Worm (Caenorhabditis elegans) whole organism, L4 larva: Measurements from ENCODE around the gene gur-3.
A peak's percentile ranks its signal among the peaks of the same experiment; 100 is the strongest.

Experiments used
- T26A8.4 ChIP-seq: fragments of 200-800 bp; sonication (Bioruptor generic); IDR thresholded peaks from 2 replicates; pipeline ENCODE4 v1.3.6; 2022; ENCODE audit warnings: missing genetic modification characterization, missing compliant biosample characterization
- ZK546.5 ChIP-seq, 2 experiments: sonication (generic microtip); optimal IDR thresholded peaks; 2 replicates each; lab custom pipeline; 2017; ENCODE audit warnings: missing biosample characterization in 2 of 2, missing genetic modification characterization in 2 of 2
- attf-4 ChIP-seq: sonication (generic microtip); optimal IDR thresholded peaks from 3 replicates; lab custom pipeline; 2017; ENCODE audit warnings: missing biosample characterization, missing genetic modification characterization
- ceh-28 ChIP-seq: fragments of 150-350 bp; optimal IDR thresholded peaks from 2 replicates; lab custom pipeline; 2014; ENCODE audit warnings: missing biosample characterization, missing genetic modification reagents, missing genetic modification characterization
- daf-19 ChIP-seq: fragments of 200-800 bp; sonication (Bioruptor generic); conservative IDR thresholded peaks from 2 replicates; pipeline ENCODE4 v1.3.6; 2022; ENCODE audit warnings: missing genetic modification characterization, missing compliant biosample characterization
- dmd-6 ChIP-seq: fragments of 200-800 bp; sonication (Bioruptor generic); IDR thresholded peaks from 2 replicates; pipeline ENCODE4 v1.3.6; 2022; ENCODE audit warnings: missing genetic modification reagents, missing genetic modification characterization, missing compliant biosample characterization
- egl-43 ChIP-seq: fragments of 200-800 bp; sonication (Bioruptor generic); IDR thresholded peaks from 2 replicates; pipeline ENCODE4 v1.3.6; 2022; ENCODE audit warnings: missing genetic modification reagents, missing genetic modification characterization, missing compliant biosample characterization
- fkh-10 ChIP-seq: fragments of 150-350 bp; optimal IDR thresholded peaks from 2 replicates; lab custom pipeline; 2014; ENCODE audit warnings: missing biosample characterization, missing genetic modification reagents, missing genetic modification characterization
- gei-8 ChIP-seq: fragments of 200-800 bp; sonication (Bioruptor generic); optimal IDR thresholded peaks from 2 replicates; lab custom pipeline; 2018; ENCODE audit warnings: mild to moderate bottlenecking, missing genetic modification characterization, missing compliant biosample characterization
- hlh-11 ChIP-seq: fragments of 200-800 bp; sonication (Bioruptor generic); optimal IDR thresholded peaks from 2 replicates; lab custom pipeline; 2018; ENCODE audit warnings: mild to moderate bottlenecking, missing genetic modification characterization, missing compliant biosample characterization
- hmg-1.1 ChIP-seq: fragments of 200-800 bp; sonication (Bioruptor generic); IDR thresholded peaks from 2 replicates; pipeline ENCODE4 v1.3.6; 2022; ENCODE audit warnings: missing genetic modification reagents, missing genetic modification characterization, missing compliant biosample characterization
- lin-13 ChIP-seq: fragments of 150-350 bp; optimal IDR thresholded peaks from 2 replicates; lab custom pipeline; 2014; ENCODE audit warnings: missing biosample characterization, missing genetic modification reagents, missing genetic modification characterization
- lin-38 ChIP-seq: fragments of 200-800 bp; sonication (Bioruptor generic); IDR thresholded peaks from 2 replicates; pipeline ENCODE4 v1.3.6; 2022; ENCODE audit warnings: missing genetic modification reagents, missing genetic modification characterization, missing compliant biosample characterization
- madf-5 ChIP-seq, 2 experiments: fragments of 200-800 bp; sonication (Bioruptor generic); IDR thresholded peaks; 2 replicates each; pipeline ENCODE4 v1.3.6; 2022; ENCODE audit warnings: missing compliant biosample characterization in 2 of 2, missing genetic modification characterization in 2 of 2
- mdt-29 ChIP-seq: fragments of 200-800 bp; sonication (Bioruptor generic); IDR thresholded peaks from 2 replicates; pipeline ENCODE4 v1.3.6; 2022; ENCODE audit warnings: missing genetic modification reagents, missing genetic modification characterization, missing compliant biosample characterization
- mes-2 ChIP-seq: sonication (generic microtip); optimal IDR thresholded peaks from 2 replicates; lab custom pipeline; 2016; ENCODE audit warnings: missing genotype, mild to moderate bottlenecking, missing genetic modification characterization, missing compliant biosample characterization; ENCODE audit not compliant: poor library complexity, severe bottlenecking
- mxl-3 ChIP-seq: fragments of 200-800 bp; sonication (Bioruptor generic); optimal IDR thresholded peaks from 2 replicates; lab custom pipeline; 2018; ENCODE audit warnings: mild to moderate bottlenecking, missing genetic modification characterization, missing compliant biosample characterization
- nhr-10 ChIP-seq: fragments of 150-350 bp; optimal IDR thresholded peaks from 2 replicates; lab custom pipeline; 2014; ENCODE audit warnings: missing biosample characterization, missing genetic modification characterization
- nhr-25 ChIP-seq: sonication (generic microtip); optimal IDR thresholded peaks from 2 replicates; lab custom pipeline; 2017; ENCODE audit warnings: missing genetic modification characterization, mild to moderate bottlenecking, missing compliant biosample characterization, antibody characterized with exemption, moderate library complexity, borderline replicate concordance; ENCODE audit not compliant: insufficient read depth
- nhr-28 ChIP-seq: fragments of 150-350 bp; optimal IDR thresholded peaks from 2 replicates; lab custom pipeline; 2014; ENCODE audit warnings: missing biosample characterization, missing genetic modification characterization
- nhr-42 ChIP-seq: fragments of 200-800 bp; sonication (Bioruptor generic); IDR thresholded peaks from 2 replicates; pipeline ENCODE4 v1.3.6; 2022; ENCODE audit warnings: missing genetic modification characterization, missing compliant biosample characterization
- nhr-48 ChIP-seq: sonication (generic microtip); optimal IDR thresholded peaks from 2 replicates; lab custom pipeline; 2016; ENCODE audit warnings: mild to moderate bottlenecking, missing genetic modification characterization, missing compliant biosample characterization
- nhr-77 ChIP-seq: fragments of 150-350 bp; optimal IDR thresholded peaks from 2 replicates; lab custom pipeline; 2014; ENCODE audit warnings: missing biosample characterization, missing genetic modification characterization
- pha-4 ChIP-seq, 2 experiments: fragments of 150-350 bp in 1 of 2; fragments of 200-800 bp in 1 of 2; sonication (Bioruptor generic) in 1 of 2; IDR thresholded peaks in 1 of 2; optimal IDR thresholded peaks in 1 of 2; 2 replicates each; pipeline versions ENCODE4 v1.3.6 to Lab custom; 2014 to 2022; ENCODE audit warnings: missing genetic modification characterization in 2 of 2, missing genetic modification reagents in 2 of 2, missing biosample characterization in 1 of 2, missing compliant biosample characterization in 1 of 2
- sdz-12 ChIP-seq: fragments of 200-800 bp; sonication (Bioruptor generic); optimal IDR thresholded peaks from 2 replicates; lab custom pipeline; 2018; ENCODE audit warnings: mild to moderate bottlenecking, missing genetic modification characterization, missing compliant biosample characterization
- set-16 ChIP-seq: fragments of 200-800 bp; sonication (Bioruptor generic); IDR thresholded peaks from 2 replicates; pipeline ENCODE4 v1.3.6; 2022; ENCODE audit warnings: missing genetic modification reagents, missing genetic modification characterization, missing compliant biosample characterization
- snpc-4 ChIP-seq: fragments of 150-350 bp; optimal IDR thresholded peaks from 2 replicates; lab custom pipeline; 2014; ENCODE audit warnings: missing biosample characterization, missing genetic modification characterization
- spr-3 ChIP-seq: fragments of 200-800 bp; sonication (Bioruptor generic); optimal IDR thresholded peaks from 2 replicates; lab custom pipeline; 2018; ENCODE audit warnings: mild to moderate bottlenecking, missing genetic modification characterization, missing compliant biosample characterization
- tag-97 ChIP-seq: fragments of 200-800 bp; sonication (Bioruptor generic); IDR thresholded peaks from 2 replicates; pipeline ENCODE4 v1.3.6; 2022; ENCODE audit warnings: missing genetic modification characterization, missing compliant biosample characterization
- tra-1 ChIP-seq: fragments of 200-800 bp; sonication (Bioruptor generic); IDR thresholded peaks from 2 replicates; pipeline ENCODE4 v1.3.6; 2022; ENCODE audit warnings: missing genetic modification reagents, missing genetic modification characterization, missing compliant biosample characterization
- unc-62 ChIP-seq, 3 experiments: fragments of 150-350 bp in 1 of 3; sonication (generic microtip); optimal IDR thresholded peaks in 2 of 3; peaks in 1 of 3; 1 replicate in 1 of 3; 2 replicates in 2 of 3; lab custom pipeline; 2014 to 2017; ENCODE audit warnings: missing biosample characterization in 3 of 3, missing genetic modification characterization in 3 of 3, missing genetic modification reagents in 3 of 3, missing genotype in 1 of 3
- zag-1 ChIP-seq: fragments of 150-350 bp; optimal IDR thresholded peaks from 2 replicates; lab custom pipeline; 2014; ENCODE audit warnings: missing biosample characterization, missing genetic modification characterization
- zfp-2 ChIP-seq: sonication (generic microtip); optimal IDR thresholded peaks from 2 replicates; lab custom pipeline; 2016; ENCODE audit warnings: mild to moderate bottlenecking, missing genetic modification characterization, missing compliant biosample characterization
- zfp-3 ChIP-seq: fragments of 200-800 bp; sonication (Bioruptor generic); conservative IDR thresholded peaks from 2 replicates; pipeline ENCODE4 v1.3.6; 2022; ENCODE audit warnings: missing genetic modification reagents, missing genetic modification characterization, missing compliant biosample characterization
- ztf-7 ChIP-seq: fragments of 150-350 bp; optimal IDR thresholded peaks from 2 replicates; lab custom pipeline; 2014; ENCODE audit warnings: missing biosample characterization, missing genetic modification characterization

The gur-3 gene

ce11 chrX:10419743-10420142 is 13.6 kb upstream of the gur-3 start, which contains the start of gene cdk-11.2 (continued):
- TF ChIP-seq lin-13 (GFP tag; lab: Kevin White, UChicago) (peak; percentile 32), spr-3 (GFP tag; lab: Kevin White, UChicago) (no peak), nhr-48 (tag; lab: Kevin White, UChicago) (no peak), snpc-4 (tag; lab: Kevin White, UChicago) (no peak), nhr-77 (tag; lab: Kevin White, UChicago) (peak; percentile 51), dmd-6 (GFP tag; lab: Robert Waterston, UW) (peak; percentile 50), attf-4 (tag; lab: Kevin White, UChicago) (no peak), nhr-10 (no peak), nhr-25 (no peak), mxl-3 (peak; percentile 54), fkh-10 (GFP tag; lab: Kevin White, UChicago) (peak; percentile 48), daf-19 (GFP tag; lab: Robert Waterston, UW) (no peak), ztf-7 (peak; percentile 46), nhr-28 (tag; lab: Kevin White, UChicago) (peak; percentile 77), egl-43 (GFP tag; lab: Robert Waterston, UW) (no peak), sdz-12 (GFP tag; lab: Kevin White, UChicago) (no peak), madf-5 (GFP tag; IDR thresholded peaks at IDR 0.05; lab: Robert Waterston, UW) (no peak), set-16 (GFP tag; lab: Robert Waterston, UW) (no peak), nhr-42 (GFP tag; lab: Robert Waterston, UW) (0 out of 2 replicates have a peak, but pooled peaks have one; percentile 13), mes-2 (tag; lab: Kevin White, UChicago) (peak; percentile 84), ZK546.5 (tag; optimal IDR thresholded peaks at IDR 0.05; lab: Kevin White, UChicago) (no peak), gei-8 (no peak), hlh-11 (tag; lab: Kevin White, UChicago) (peak; percentile 58), tra-1 (no peak), T26A8.4 (no peak), zag-1 (no peak)
- TF ChIP-seq, all 104 proteins: peak for 20

ce11 chrX:10412425-10412824 is 6.3 kb upstream of the gur-3 start, which contains the start of gene acr-8:
Gene acr-8, plus strand, starts transcription at chrX:10412725.
- TF ChIP-seq ceh-28 (tag; lab: Kevin White, UChicago), result no peak
- no peak for TF ChIP-seq egl-43 (GFP tag; lab: Robert Waterston, UW)
- TF ChIP-seq zfp-2 (tag; lab: Kevin White, UChicago), result no peak
- no peak for TF ChIP-seq mdt-29
- no peak for TF ChIP-seq pha-4 (GFP tag; IDR thresholded peaks at IDR 0.05; lab: Robert Waterston, UW)
- TF ChIP-seq pha-4 (tag; optimal IDR thresholded peaks at IDR 0.05; lab: Kevin White, UChicago), result no peak
- TF ChIP-seq tag-97 (GFP tag; lab: Robert Waterston, UW), result no peak
- peak in 1 of 2 experiments; percentile 53 for TF ChIP-seq unc-62 (GFP tag; optimal IDR thresholded peaks at IDR 0.05 in 1 of 2; lab: Kevin White, UChicago)
- TF ChIP-seq unc-62 (tag; optimal IDR thresholded peaks at IDR 0.05; lab: Kevin White, UChicago), result no peak

- TF ChIP-seq unc-62 (GFP tag; optimal IDR thresholded peaks at IDR 0.05 in 1 of 2; lab: Kevin White, UChicago), result no peak
- no peak for TF ChIP-seq unc-62 (tag; optimal IDR thresholded peaks at IDR 0.05; lab: Kevin White, UChicago)
- no peak for TF ChIP-seq set-16 (GFP tag; lab: Robert Waterston, UW)
- TF ChIP-seq lin-38, result no peak
- no peak for TF ChIP-seq zfp-3 (GFP tag; lab: Robert Waterston, UW)
These were observed 4.4 kb upstream of the gur-3 start for ce11 chrX:10410539-10410938.

ce11 chrX:10406850-10407249 is 747 bp upstream of the gur-3 start, which contains the start of gene ZC504.1:
Gene ZC504.1, plus strand, starts transcription at chrX:10407150.
- TF ChIP-seq hmg-1.1, result no peak
